Worm (Caenorhabditis elegans): Measurements from ENCODE around the gene T05A8.8.

ce11 chrII:2749595-2750048 lies 13.1 kb downstream of the T05A8.8 start, which contains the start of gene F29A7.4:
- TF ChIP-seq cog-1 (tag; optimal IDR thresholded peaks at IDR 0.05), result no peak
- TF ChIP-seq flt-1 (GFP tag; IDR thresholded peaks at IDR 0.05), result no peak
- no peak for TF ChIP-seq ref-1 (GFP tag; conservative IDR thresholded peaks at IDR 0.05)
